Worm (Caenorhabditis elegans) whole organism, midembryonic: ENCODE measurements around the gene T09A12.8.

Experiments used
- T22C8.4 ChIP-seq: fragments of 200-800 bp; sonication (Bioruptor generic); IDR thresholded peaks from 2 replicates; pipeline ENCODE4 v1.3.6; 2022; ENCODE audit warnings: missing genetic modification characterization, missing compliant biosample characterization
- cog-1 ChIP-seq: sonication (generic microtip); optimal IDR thresholded peaks from 2 replicates; lab custom pipeline; 2016; ENCODE audit warnings: missing genetic modification characterization, missing compliant biosample characterization
- flt-1 ChIP-seq: fragments of 200-800 bp; sonication (Bioruptor generic); IDR thresholded peaks from 2 replicates; pipeline ENCODE4 v1.3.6; 2022; ENCODE audit warnings: missing genetic modification characterization, missing compliant biosample characterization
- klf-2 ChIP-seq: fragments of 200-800 bp; sonication (Bioruptor generic); conservative IDR thresholded peaks from 2 replicates; pipeline ENCODE4 v1.3.6; 2022; ENCODE audit warnings: missing genetic modification reagents, missing genetic modification characterization, missing compliant biosample characterization
- med-1 ChIP-seq: sonication (generic microtip); optimal IDR thresholded peaks from 2 replicates; lab custom pipeline; 2017; ENCODE audit warnings: missing genetic modification characterization, mild to moderate bottlenecking, missing compliant biosample characterization, antibody characterized with exemption, missing genetic modification reagents; ENCODE audit not compliant: insufficient read depth
- ref-1 ChIP-seq: fragments of 200-800 bp; sonication (Bioruptor generic); conservative IDR thresholded peaks from 2 replicates; pipeline ENCODE4 v1.3.6; 2022; ENCODE audit warnings: missing genetic modification reagents, missing genetic modification characterization, missing compliant biosample characterization
- tab-1 ChIP-seq: fragments of 200-800 bp; sonication (Bioruptor generic); IDR thresholded peaks from 2 replicates; pipeline ENCODE4 v1.3.6; 2022; ENCODE audit warnings: missing genetic modification characterization, missing compliant biosample characterization
- ztf-29 ChIP-seq: fragments of 200-800 bp; sonication (Bioruptor generic); IDR thresholded peaks from 2 replicates; pipeline ENCODE4 v1.3.6; 2022; ENCODE audit warnings: missing genetic modification reagents, missing genetic modification characterization, missing compliant biosample characterization

DNA sequence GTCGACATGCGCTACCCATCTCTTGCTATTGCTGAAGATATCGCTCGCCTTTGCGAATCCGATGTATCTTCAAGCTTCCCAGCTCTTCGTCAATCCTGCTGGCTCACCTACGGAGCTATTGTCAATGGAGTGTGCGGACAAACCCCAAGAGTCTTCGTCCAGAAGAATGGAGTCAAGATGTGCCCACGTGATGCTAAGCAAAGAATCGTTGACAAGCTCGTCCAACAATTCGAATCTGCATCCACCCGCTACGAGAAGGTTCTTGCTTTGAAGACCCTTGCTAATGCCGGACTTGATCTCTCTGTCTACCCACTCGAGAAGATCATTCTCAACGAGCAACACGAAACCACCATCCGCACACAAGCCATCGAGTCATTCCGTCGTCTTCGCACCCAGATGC, 19.2 kb upstream of the T09A12.8 start:
- TF ChIP-seq cog-1 (tag; lab: Kevin White, UChicago) = no peak
- TF ChIP-seq ref-1 (GFP tag; lab: Robert Waterston, UW) = no peak
- no peak for TF ChIP-seq flt-1 (GFP tag; lab: Robert Waterston, UW)
- no peak for TF ChIP-seq klf-2
- no peak for TF ChIP-seq T22C8.4 (GFP tag; lab: Robert Waterston, UW)
- no peak for TF ChIP-seq med-1 (GFP tag; lab: Kevin White, UChicago)
- TF ChIP-seq ztf-29 = no peak
- TF ChIP-seq tab-1 (GFP tag; lab: Robert Waterston, UW) = no peak
